Fruit fly (Drosophila melanogaster) whole organism, embryonic: ENCODE data around the gene Vm26Aa.

Source experiments
- Atf-2 ChIP-seq: fragments of 200-800 bp; sonication (Bioruptor generic); optimal IDR thresholded peaks from 2 replicates; lab custom pipeline; 2016; ENCODE audit warnings: missing biosample characterization, missing genetic modification characterization
- Bgb ChIP-seq: fragments of 200-800 bp; sonication (Bioruptor generic); IDR thresholded peaks from 2 replicates; pipeline ENCODE4 v1.3.6; 2022; ENCODE audit warnings: missing biosample characterization, missing genetic modification characterization; ENCODE audit not compliant: partially characterized antibody
- CG10209 ChIP-seq: fragments of 200-800 bp; sonication (Bioruptor generic); optimal IDR thresholded peaks from 3 replicates; lab custom pipeline; 2017; ENCODE audit warnings: missing biosample characterization, mild to moderate bottlenecking, missing genetic modification characterization, missing genetic modification reagents
- CG10431 ChIP-seq: fragments of 200-800 bp; sonication (Bioruptor generic); optimal IDR thresholded peaks from 3 replicates; lab custom pipeline; 2018; ENCODE audit warnings: missing biosample characterization, mild to moderate bottlenecking, missing genetic modification characterization
- CG10543 ChIP-seq: fragments of 200-800 bp; sonication (Bioruptor generic); optimal IDR thresholded peaks from 3 replicates; lab custom pipeline; 2017; ENCODE audit warnings: missing biosample characterization, mild to moderate bottlenecking, missing genetic modification characterization, moderate library complexity
- CG11093 ChIP-seq: fragments of 200-800 bp; sonication (Bioruptor generic); IDR thresholded peaks from 3 replicates; pipeline ENCODE4 v1.3.6; 2022; ENCODE audit warnings: missing biosample characterization, missing genetic modification characterization
- CG13123 ChIP-seq: fragments of 200-800 bp; sonication (Bioruptor generic); optimal IDR thresholded peaks from 2 replicates; lab custom pipeline; 2016; ENCODE audit warnings: missing biosample characterization, missing genetic modification characterization
- CG13424 ChIP-seq: fragments of 200-800 bp; sonication (Bioruptor generic); optimal IDR thresholded peaks from 2 replicates; lab custom pipeline; 2019; ENCODE audit warnings: missing biosample characterization, mild to moderate bottlenecking, missing genetic modification characterization, moderate library complexity
- CG14965 ChIP-seq: fragments of 200-800 bp; sonication (Bioruptor generic); optimal IDR thresholded peaks from 2 replicates; lab custom pipeline; 2016; ENCODE audit warnings: missing biosample characterization, missing genetic modification characterization, borderline replicate concordance
- CG15514 ChIP-seq: fragments of 200-800 bp; sonication (Bioruptor generic); optimal IDR thresholded peaks from 3 replicates; lab custom pipeline; 2017; ENCODE audit warnings: missing biosample characterization, missing genetic modification characterization, mild to moderate bottlenecking, moderate library complexity, missing genetic modification reagents
- CG2678 ChIP-seq: fragments of 200-800 bp; sonication (Bioruptor generic); optimal IDR thresholded peaks from 3 replicates; lab custom pipeline; 2019; ENCODE audit warnings: missing biosample characterization, mild to moderate bottlenecking, missing genetic modification characterization, moderate library complexity
- CG31388 ChIP-seq: fragments of 200-800 bp; sonication (Bioruptor generic); optimal IDR thresholded peaks from 2 replicates; lab custom pipeline; 2016; ENCODE audit warnings: missing biosample characterization, missing genetic modification characterization
- CG3407 ChIP-seq: fragments of 200-800 bp; sonication (Bioruptor generic); optimal IDR thresholded peaks from 2 replicates; lab custom pipeline; 2018; ENCODE audit warnings: missing biosample characterization, mild to moderate bottlenecking, missing genetic modification characterization
- CG6175 ChIP-seq: fragments of 200-800 bp; sonication (Bioruptor generic); IDR thresholded peaks from 3 replicates; pipeline ENCODE4 v1.3.6; 2022; ENCODE audit warnings: missing biosample characterization, missing genetic modification characterization
- CG7745 ChIP-seq: fragments of 200-800 bp; sonication (Bioruptor generic); optimal IDR thresholded peaks from 2 replicates; lab custom pipeline; 2018; ENCODE audit warnings: missing biosample characterization, mild to moderate bottlenecking, missing genetic modification characterization, moderate library complexity
- CG9817 ChIP-seq: fragments of 200-800 bp; sonication (Bioruptor generic); optimal IDR thresholded peaks from 2 replicates; lab custom pipeline; 2018; ENCODE audit warnings: missing biosample characterization, mild to moderate bottlenecking, missing genetic modification characterization, moderate library complexity
- D19A ChIP-seq: fragments of 200-800 bp; optimal IDR thresholded peaks from 3 replicates; lab custom pipeline; 2019; ENCODE audit warnings: missing biosample characterization, mild to moderate bottlenecking, missing genetic modification characterization, moderate library complexity
- Dad ChIP-seq: fragments of 200-800 bp; sonication (Bioruptor generic); optimal IDR thresholded peaks from 3 replicates; lab custom pipeline; 2016; ENCODE audit warnings: missing biosample characterization, missing genetic modification characterization
- Dfd ChIP-seq, 2 experiments: fragments of >200 bp; optimal IDR thresholded peaks; 2 replicates each; lab custom pipeline; 2017; ENCODE audit warnings: missing biosample characterization in 2 of 2, missing genetic modification characterization in 2 of 2
- Gug ChIP-seq: fragments of 200-800 bp; sonication (Bioruptor generic); IDR thresholded peaks from 4 replicates; pipeline ENCODE4 v1.3.6; 2022; ENCODE audit warnings: missing biosample characterization, missing genetic modification characterization
- Jarid2 ChIP-seq: fragments of 200-800 bp; sonication (Bioruptor generic); optimal IDR thresholded peaks from 3 replicates; lab custom pipeline; 2017; ENCODE audit warnings: mild to moderate bottlenecking, missing biosample characterization, missing genetic modification reagents, missing genetic modification characterization
- Myb ChIP-seq: fragments of 200-800 bp; sonication (Bioruptor generic); optimal IDR thresholded peaks from 2 replicates; lab custom pipeline; 2016; ENCODE audit warnings: missing biosample characterization, missing genetic modification characterization
- Poxn ChIP-seq: fragments of 200-800 bp; sonication (Bioruptor generic); IDR thresholded peaks from 2 replicates; pipeline ENCODE4 v1.3.6; 2022; ENCODE audit warnings: missing biosample characterization, missing genetic modification characterization
- Sin3A ChIP-seq: fragments of >200 bp; optimal IDR thresholded peaks from 2 replicates; lab custom pipeline; 2018
- Six4 ChIP-seq: fragments of 200-800 bp; sonication (Bioruptor generic); optimal IDR thresholded peaks from 2 replicates; lab custom pipeline; 2016; ENCODE audit warnings: missing biosample characterization, missing genetic modification characterization
- Stat92E ChIP-seq, 3 experiments: fragments of >200 bp in 2 of 3; fragments of 200-800 bp in 1 of 3; sonication (Bioruptor generic) in 1 of 3; optimal IDR thresholded peaks; 2 replicates each; lab custom pipeline; 2017 to 2019; ENCODE audit warnings: missing biosample characterization in 3 of 3, missing genetic modification characterization in 3 of 3, mild to moderate bottlenecking in 1 of 3, moderate library complexity in 1 of 3
- TFAM ChIP-seq: fragments of 200-800 bp; sonication (Bioruptor generic); optimal IDR thresholded peaks from 2 replicates; lab custom pipeline; 2017; ENCODE audit warnings: missing biosample characterization, missing genetic modification characterization, inconsistent platforms
- Trl ChIP-seq, 3 experiments: fragments of >200 bp in 2 of 3; fragments of 200-800 bp in 1 of 3; sonication (Bioruptor generic) in 1 of 3; optimal IDR thresholded peaks; 2 replicates in 1 of 3; 3 replicates in 2 of 3; lab custom pipeline; 2016 to 2017; ENCODE audit warnings: missing biosample characterization in 1 of 3, missing genetic modification characterization in 1 of 3
- Usf ChIP-seq: fragments of 200-800 bp; sonication (Bioruptor generic); optimal IDR thresholded peaks from 2 replicates; lab custom pipeline; 2017; ENCODE audit warnings: missing genotype, missing biosample characterization, missing genetic modification characterization
- Vsx1 ChIP-seq: fragments of 200-800 bp; sonication (Bioruptor generic); optimal IDR thresholded peaks from 2 replicates; lab custom pipeline; 2017; ENCODE audit warnings: missing biosample characterization, mild to moderate bottlenecking, missing genetic modification characterization, missing genetic modification reagents
- ato ChIP-seq: fragments of 200-800 bp; sonication (Bioruptor generic); IDR thresholded peaks from 2 replicates; pipeline ENCODE4 v1.3.6; 2022; ENCODE audit warnings: missing biosample characterization, missing genetic modification characterization; ENCODE audit not compliant: partially characterized antibody
- croc ChIP-seq: fragments of 200-800 bp; sonication (Bioruptor generic); conservative IDR thresholded peaks from 3 replicates; pipeline ENCODE4 v1.3.6; 2022; ENCODE audit warnings: missing biosample characterization, missing genetic modification characterization
- crol ChIP-seq: fragments of 200-800 bp; sonication (Bioruptor generic); IDR thresholded peaks from 2 replicates; pipeline ENCODE4 v1.3.6; 2022; ENCODE audit warnings: missing biosample characterization, missing genetic modification characterization
- fru ChIP-seq: fragments of >200 bp; optimal IDR thresholded peaks from 2 replicates; lab custom pipeline; 2017
- gcm2 ChIP-seq: fragments of 200-800 bp; sonication (Bioruptor generic); optimal IDR thresholded peaks from 2 replicates; lab custom pipeline; 2016; ENCODE audit warnings: missing biosample characterization, missing genetic modification characterization
- grau ChIP-seq: fragments of 200-800 bp; optimal IDR thresholded peaks from 3 replicates; lab custom pipeline; 2019; ENCODE audit warnings: missing biosample characterization, mild to moderate bottlenecking, missing genetic modification characterization, moderate library complexity
- her ChIP-seq: fragments of 200-800 bp; sonication (Bioruptor generic); optimal IDR thresholded peaks from 2 replicates; lab custom pipeline; 2016; ENCODE audit warnings: missing biosample characterization, missing genetic modification characterization
- luna ChIP-seq: fragments of 200-800 bp; sonication (Bioruptor generic); optimal IDR thresholded peaks from 2 replicates; lab custom pipeline; 2016; ENCODE audit warnings: missing biosample characterization, missing genetic modification characterization
- nom ChIP-seq: fragments of 200-800 bp; sonication (Bioruptor generic); optimal IDR thresholded peaks from 2 replicates; lab custom pipeline; 2017; ENCODE audit warnings: missing biosample characterization, missing genetic modification characterization, mild to moderate bottlenecking, moderate library complexity, missing genetic modification reagents
- pros ChIP-seq: fragments of 200-800 bp; sonication (Bioruptor generic); optimal IDR thresholded peaks from 3 replicates; lab custom pipeline; 2019; ENCODE audit warnings: missing biosample characterization, mild to moderate bottlenecking, missing genetic modification characterization, moderate library complexity
- sens-2 ChIP-seq: fragments of 200-800 bp; sonication (Bioruptor generic); IDR thresholded peaks from 2 replicates; pipeline ENCODE4 v1.3.6; 2022; ENCODE audit warnings: missing biosample characterization, missing genetic modification characterization
- slbo ChIP-seq: fragments of 200-800 bp; sonication (Bioruptor generic); IDR thresholded peaks from 2 replicates; pipeline ENCODE4 v1.3.6; 2022; ENCODE audit warnings: missing biosample characterization, missing genetic modification characterization
- sqz ChIP-seq: fragments of 200-800 bp; sonication (Bioruptor generic); optimal IDR thresholded peaks from 3 replicates; lab custom pipeline; 2018; ENCODE audit warnings: missing biosample characterization, mild to moderate bottlenecking, missing genetic modification characterization
- tap ChIP-seq: fragments of 200-800 bp; optimal IDR thresholded peaks from 3 replicates; lab custom pipeline; 2019; ENCODE audit warnings: missing biosample characterization, mild to moderate bottlenecking, missing genetic modification characterization, moderate library complexity
- tna ChIP-seq: fragments of 200-800 bp; sonication (Bioruptor generic); IDR thresholded peaks from 2 replicates; pipeline ENCODE4 v1.3.6; 2022; ENCODE audit warnings: missing biosample characterization, missing genetic modification characterization; ENCODE audit not compliant: partially characterized antibody
- tup ChIP-seq: fragments of 200-800 bp; sonication (Bioruptor generic); optimal IDR thresholded peaks from 2 replicates; lab custom pipeline; 2016; ENCODE audit warnings: missing biosample characterization, mild to moderate bottlenecking, missing genetic modification characterization, moderate library complexity
- unpg ChIP-seq: fragments of 200-800 bp; sonication (Bioruptor generic); optimal IDR thresholded peaks from 3 replicates; lab custom pipeline; 2018; ENCODE audit warnings: missing biosample characterization, mild to moderate bottlenecking, missing genetic modification characterization, moderate library complexity
- yki ChIP-seq: fragments of >200 bp; optimal IDR thresholded peaks from 3 replicates; lab custom pipeline; 2018
- zfh1 ChIP-seq: fragments of 200-800 bp; sonication (Bioruptor generic); IDR thresholded peaks from 3 replicates; pipeline ENCODE4 v1.3.6; 2022; ENCODE audit warnings: missing biosample characterization, missing genetic modification characterization

Vm26Aa gene

dm6 chr2L:5979957-5980861 is 20.1 kb upstream of the Vm26Aa start (continued):
- peak; percentile 35 for TF ChIP-seq CG10431 (GFP tag; lab: Kevin White, UChicago)
- TF ChIP-seq CG2678 (tag; lab: Kevin White, UChicago): no peak
- TF ChIP-seq CG14965 (GFP tag; lab: Kevin White, UChicago): no peak
- TF ChIP-seq Atf-2 (GFP tag; lab: Kevin White, UChicago): no peak
- no peak for TF ChIP-seq Dfd (GFP tag; optimal IDR thresholded peaks at IDR 0.05; lab: Kevin White, UChicago)
- peak; percentile 3 for TF ChIP-seq Sin3A (lab: Kevin White, UChicago)
- peak; percentile 97 to 98 for TF ChIP-seq Trl (optimal IDR thresholded peaks at IDR 0.05; lab: Kevin White, UChicago)
- peak; percentile 62 for TF ChIP-seq Trl (GFP tag; optimal IDR thresholded peaks at IDR 0.05; lab: Kevin White, UChicago)
- no peak for TF ChIP-seq CG10209 (GFP tag; lab: Kevin White, UChicago)
- no peak for TF ChIP-seq Bgb
- no peak for TF ChIP-seq CG9817 (tag; lab: Kevin White, UChicago)
- peak; percentile 6 for TF ChIP-seq sqz (GFP tag; lab: Kevin White, UChicago)
- TF ChIP-seq CG15514 (GFP tag; lab: Kevin White, UChicago): peak; percentile 25
- peak; percentile 21 for TF ChIP-seq Dad
- TF ChIP-seq CG6175 (GFP tag; lab: Robert Waterston, UW): no peak
- TF ChIP-seq unpg (GFP tag; lab: Kevin White, UChicago): peak; percentile 19
- peak; percentile 100 for TF ChIP-seq CG7745 (tag; lab: Kevin White, UChicago)
- TF ChIP-seq tna (GFP tag; lab: Robert Waterston, UW): no peak
- TF ChIP-seq crol (GFP tag; lab: Robert Waterston, UW): no peak
- TF ChIP-seq Stat92E (GFP tag; optimal IDR thresholded peaks at IDR 0.05; lab: Kevin White, UChicago): peak in 1 of 3 experiments; percentile 79
- no peak for TF ChIP-seq tup (GFP tag; lab: Kevin White, UChicago)
- no peak for TF ChIP-seq luna (GFP tag; lab: Kevin White, UChicago)
- TF ChIP-seq CG11093 (GFP tag; lab: Robert Waterston, UW): no peak
- TF ChIP-seq Poxn (GFP tag; lab: Robert Waterston, UW): no peak
- TF ChIP-seq Jarid2: peak; percentile 82
- TF ChIP-seq fru (lab: Kevin White, UChicago): no peak
- TF ChIP-seq Myb: no peak
- peak; percentile 19 for TF ChIP-seq D19A (tag; lab: Kevin White, UChicago)
- no peak for TF ChIP-seq CG3407 (GFP tag; lab: Kevin White, UChicago)
- peak; percentile 48 for TF ChIP-seq yki (lab: Kevin White, UChicago)
- no peak for TF ChIP-seq croc (GFP tag; lab: Robert Waterston, UW)
- no peak for TF ChIP-seq ato
- TF ChIP-seq CG31388 (GFP tag; lab: Kevin White, UChicago): no peak
- TF ChIP-seq CG10543 (GFP tag; lab: Kevin White, UChicago): peak; percentile 65
- TF ChIP-seq CG13123 (GFP tag; lab: Kevin White, UChicago): no peak
- no peak for TF ChIP-seq slbo (GFP tag; lab: Robert Waterston, UW)
- no peak for TF ChIP-seq zfh1 (GFP tag; lab: Robert Waterston, UW)
- no peak for TF ChIP-seq Usf
- TF ChIP-seq sens-2 (GFP tag; lab: Robert Waterston, UW): no peak
- no peak for TF ChIP-seq CG13424 (tag; lab: Kevin White, UChicago)
- peak; percentile 56 for TF ChIP-seq tap (tag; lab: Kevin White, UChicago)
- TF ChIP-seq nom (GFP tag; lab: Kevin White, UChicago): peak; percentile 85
- TF ChIP-seq Vsx1 (GFP tag; lab: Kevin White, UChicago): no peak
- peak; percentile 91 for TF ChIP-seq pros (GFP tag; lab: Kevin White, UChicago)
- peak; percentile 33 for TF ChIP-seq grau
- no peak for TF ChIP-seq Six4 (GFP tag; lab: Kevin White, UChicago)
- no peak for TF ChIP-seq TFAM (GFP tag; lab: Kevin White, UChicago)
- TF ChIP-seq Gug: no peak
- TF ChIP-seq her (GFP tag; lab: Kevin White, UChicago): peak; percentile 65
- no peak for TF ChIP-seq gcm2
